Fruit fly (Drosophila melanogaster) whole organism, larva: Measurements from ENCODE around the gene cindr.

ENCODE experiments used
- noc ChIP-seq: fragments of 200-800 bp; sonication (Bioruptor generic); optimal IDR thresholded peaks from 3 replicates; lab custom pipeline; 2019; ENCODE audit warnings: missing biosample characterization, mild to moderate bottlenecking, missing genetic modification characterization, moderate library complexity

The cindr gene

dm6 chr3R:30808346-30809286 lies at the start of gene cindr:
TSS of gene cindr (plus strand) at chr3R:30808617.
- TF ChIP-seq noc, result peak; percentile 31

- no peak for TF ChIP-seq noc
Measured at dm6 chr3R:30758725-30759714, 49.4 kb upstream of the cindr start.

dm6 chr3R:30761140-30761539 lies 47.3 kb upstream of the cindr start:
- TF ChIP-seq noc, result no peak

- TF ChIP-seq noc, result no peak
Measured at dm6 chr3R:30762230-30762629, 46.2 kb upstream of the cindr start.

- no peak for TF ChIP-seq noc
Measured at dm6 chr3R:30764121-30764520, 44.3 kb upstream of the cindr start.

- TF ChIP-seq noc, result no peak
Measured at dm6 chr3R:30765306-30766033, 42.9 kb upstream of the cindr start, which contains the start of gene zfh1. TSS of gene zfh1 (plus strand) at chr3R:30765926.

- no peak for TF ChIP-seq noc
Measured at dm6 chr3R:30766922-30767504, 41.4 kb upstream of the cindr start.

- no peak for TF ChIP-seq noc
Measured at dm6 chr3R:30767556-30767955, 40.9 kb upstream of the cindr start.

- no peak for TF ChIP-seq noc
Measured at dm6 chr3R:30770069-30770633, 38.3 kb upstream of the cindr start.

dm6 chr3R:30770709-30771108 lies 37.7 kb upstream of the cindr start:
- TF ChIP-seq noc, result no peak

- no peak for TF ChIP-seq noc
Measured at dm6 chr3R:30772779-30773546, 35.5 kb upstream of the cindr start.

dm6 chr3R:30775249-30775648 lies 33.2 kb upstream of the cindr start:
- no peak for TF ChIP-seq noc

- no peak for TF ChIP-seq noc
Measured at dm6 chr3R:30775933-30776332, 32.5 kb upstream of the cindr start.

- TF ChIP-seq noc, result peak; percentile 36
Measured at dm6 chr3R:30779257-30779656, 29.2 kb upstream of the cindr start.

dm6 chr3R:30780451-30780850 lies 28.0 kb upstream of the cindr start:
- peak; percentile 2 for TF ChIP-seq noc
